Worm (Caenorhabditis elegans) whole organism, young adult: ENCODE results near the gene F21C10.13.

Source experiments
- B0019.2 ChIP-seq: fragments of 200-800 bp; sonication (Bioruptor generic); conservative IDR thresholded peaks from 2 replicates; pipeline ENCODE4 v1.3.6; 2022; ENCODE audit warnings: missing genetic modification reagents, missing genetic modification characterization, missing compliant biosample characterization
- B0035.1 ChIP-seq: sonication (generic microtip); optimal IDR thresholded peaks from 2 replicates; lab custom pipeline; 2016; ENCODE audit warnings: missing genetic modification characterization, mild to moderate bottlenecking, missing compliant biosample characterization, missing genotype, missing genetic modification reagents
- B0336.3 ChIP-seq: fragments of 200-800 bp; sonication (Bioruptor generic); IDR thresholded peaks from 2 replicates; pipeline ENCODE4 v1.3.6; 2022; ENCODE audit warnings: missing genetic modification characterization, missing compliant biosample characterization
- C06A6.2 ChIP-seq: fragments of 200-800 bp; sonication (Bioruptor generic); conservative IDR thresholded peaks from 2 replicates; pipeline ENCODE4 v1.3.6; 2022; ENCODE audit warnings: missing genetic modification characterization, missing compliant biosample characterization
- C17E4.6 ChIP-seq: fragments of 200-800 bp; sonication (Bioruptor generic); IDR thresholded peaks from 2 replicates; pipeline ENCODE4 v1.3.6; 2022; ENCODE audit warnings: missing genetic modification reagents, missing genetic modification characterization, missing compliant biosample characterization
- F10E7.11 ChIP-seq: sonication (generic microtip); optimal IDR thresholded peaks from 2 replicates; lab custom pipeline; 2017; ENCODE audit warnings: mild to moderate bottlenecking, missing genetic modification characterization, moderate library complexity, missing compliant biosample characterization
- F52B5.7 ChIP-seq: sonication (generic microtip); optimal IDR thresholded peaks from 2 replicates; lab custom pipeline; 2016; ENCODE audit warnings: mild to moderate bottlenecking, missing genetic modification characterization, missing compliant biosample characterization
- K12H6.12 ChIP-seq: fragments of 200-800 bp; sonication (Bioruptor generic); optimal IDR thresholded peaks from 2 replicates; lab custom pipeline; 2018; ENCODE audit warnings: mild to moderate bottlenecking, missing genetic modification characterization, missing compliant biosample characterization
- Y53G8AR.9 ChIP-seq: fragments of 200-800 bp; sonication (Bioruptor generic); conservative IDR thresholded peaks from 2 replicates; pipeline ENCODE4 v1.3.6; 2022; ENCODE audit warnings: missing genetic modification reagents, missing genetic modification characterization, missing compliant biosample characterization
- Y56A3A.18 ChIP-seq: fragments of 200-800 bp; sonication (Bioruptor generic); IDR thresholded peaks from 2 replicates; pipeline ENCODE4 v1.3.6; 2022; ENCODE audit warnings: missing genetic modification reagents, missing genetic modification characterization, missing compliant biosample characterization
- ZK185.1 ChIP-seq: sonication (generic microtip); optimal IDR thresholded peaks from 2 replicates; lab custom pipeline; 2016; ENCODE audit warnings: mild to moderate bottlenecking, missing genetic modification characterization, missing compliant biosample characterization; ENCODE audit not compliant: poor library complexity, severe bottlenecking
- akir-1 ChIP-seq: fragments of 200-800 bp; sonication (Bioruptor generic); optimal IDR thresholded peaks from 2 replicates; lab custom pipeline; 2018; ENCODE audit warnings: mild to moderate bottlenecking, missing genetic modification characterization, moderate library complexity, missing compliant biosample characterization
- ama-1 ChIP-seq, 3 experiments: fragments of 150-350 bp in 1 of 3; sonication (generic microtip) in 2 of 3; optimal IDR thresholded peaks; 2 replicates each; lab custom pipeline; 2014 to 2018; ENCODE audit warnings: missing biosample characterization in 2 of 3, missing genetic modification characterization in 2 of 3, missing genetic modification reagents in 2 of 3
- aptf-2 ChIP-seq: fragments of 200-800 bp; sonication (Bioruptor generic); conservative IDR thresholded peaks from 2 replicates; pipeline ENCODE4 v1.3.6; 2022; ENCODE audit warnings: missing genetic modification reagents, missing genetic modification characterization, missing compliant biosample characterization
- bed-1 ChIP-seq: fragments of 200-800 bp; sonication (Bioruptor generic); IDR thresholded peaks from 2 replicates; pipeline ENCODE4 v1.3.6; 2022; ENCODE audit warnings: missing genetic modification reagents, missing genetic modification characterization, missing compliant biosample characterization
- ccch-3 ChIP-seq: fragments of 200-800 bp; sonication (Bioruptor generic); optimal IDR thresholded peaks from 2 replicates; lab custom pipeline; 2018; ENCODE audit warnings: mild to moderate bottlenecking, missing genetic modification characterization, missing compliant biosample characterization
- cebp-1 ChIP-seq, 2 experiments: fragments of 200-800 bp in 1 of 2; sonication (Bioruptor generic) in 1 of 2; sonication (generic microtip) in 1 of 2; IDR thresholded peaks in 1 of 2; optimal IDR thresholded peaks in 1 of 2; 2 replicates each; pipeline versions ENCODE4 v1.3.6 to Lab custom; 2017 to 2022; ENCODE audit warnings: missing compliant biosample characterization in 2 of 2, missing genetic modification characterization in 2 of 2, mild to moderate bottlenecking in 1 of 2, missing genetic modification reagents in 1 of 2, moderate library complexity in 1 of 2
- ceh-27 ChIP-seq: fragments of 200-800 bp; sonication (Bioruptor generic); optimal IDR thresholded peaks from 2 replicates; lab custom pipeline; 2018; ENCODE audit warnings: mild to moderate bottlenecking, missing genetic modification characterization, moderate library complexity, missing compliant biosample characterization
- dox-1 ChIP-seq: fragments of 200-800 bp; sonication (Bioruptor generic); IDR thresholded peaks from 2 replicates; pipeline ENCODE4 v1.3.6; 2022; ENCODE audit warnings: missing genetic modification reagents, missing genetic modification characterization, missing compliant biosample characterization
- dpl-1 ChIP-seq: fragments of 150-350 bp; optimal IDR thresholded peaks from 2 replicates; lab custom pipeline; 2014; ENCODE audit warnings: missing biosample characterization, missing genetic modification reagents, missing genetic modification characterization
- egrh-3 ChIP-seq: fragments of 200-800 bp; sonication (Bioruptor generic); IDR thresholded peaks from 2 replicates; pipeline ENCODE4 v1.3.6; 2022; ENCODE audit warnings: missing genetic modification reagents, missing genetic modification characterization, missing compliant biosample characterization
- him-1 ChIP-seq: sonication (generic microtip); optimal IDR thresholded peaks from 2 replicates; lab custom pipeline; 2016; ENCODE audit warnings: missing genotype, missing genetic modification reagents, missing genetic modification characterization, missing compliant biosample characterization
- hrde-1 ChIP-seq: sonication (generic microtip); optimal IDR thresholded peaks from 2 replicates; lab custom pipeline; 2016; ENCODE audit warnings: missing genetic modification characterization, mild to moderate bottlenecking, missing compliant biosample characterization, moderate library complexity, missing genotype, missing genetic modification reagents, borderline replicate concordance
- lag-1 ChIP-seq: fragments of 200-800 bp; sonication (Bioruptor generic); IDR thresholded peaks from 2 replicates; pipeline ENCODE4 v1.3.6; 2022; ENCODE audit warnings: missing genetic modification reagents, missing genetic modification characterization, missing compliant biosample characterization
- let-607 ChIP-seq, 2 experiments: fragments of 200-800 bp in 1 of 2; sonication (Bioruptor generic) in 1 of 2; sonication (generic microtip) in 1 of 2; optimal IDR thresholded peaks; 2 replicates each; lab custom pipeline; 2016 to 2018; ENCODE audit warnings: mild to moderate bottlenecking in 2 of 2, missing compliant biosample characterization in 2 of 2, missing genetic modification characterization in 2 of 2, moderate library complexity in 2 of 2, missing genotype in 1 of 2
- mcd-1 ChIP-seq: fragments of 200-800 bp; sonication (Bioruptor generic); IDR thresholded peaks from 2 replicates; pipeline ENCODE4 v1.3.6; 2022; ENCODE audit warnings: missing genetic modification reagents, missing genetic modification characterization, missing compliant biosample characterization
- nfya-1 ChIP-seq: sonication (generic microtip); optimal IDR thresholded peaks from 2 replicates; lab custom pipeline; 2017; ENCODE audit warnings: antibody characterized with exemption, missing compliant biosample characterization, missing genetic modification characterization, borderline replicate concordance; ENCODE audit not compliant: insufficient read depth
- nfyb-1 ChIP-seq: fragments of 200-800 bp; sonication (Bioruptor generic); IDR thresholded peaks from 2 replicates; pipeline ENCODE4 v1.3.6; 2022; ENCODE audit warnings: missing genetic modification reagents, missing genetic modification characterization, missing compliant biosample characterization
- nhr-179 ChIP-seq: sonication (generic microtip); optimal IDR thresholded peaks from 2 replicates; lab custom pipeline; 2016; ENCODE audit warnings: mild to moderate bottlenecking, missing genetic modification characterization, missing compliant biosample characterization
- nhr-80 ChIP-seq: sonication (generic microtip); optimal IDR thresholded peaks from 2 replicates; lab custom pipeline; 2016; ENCODE audit warnings: missing genetic modification characterization, missing compliant biosample characterization
- pbrm-1 ChIP-seq: fragments of 200-800 bp; sonication (Bioruptor generic); IDR thresholded peaks from 2 replicates; pipeline ENCODE4 v1.3.6; 2022; ENCODE audit warnings: missing genetic modification reagents, missing genetic modification characterization, missing compliant biosample characterization
- repo-1 ChIP-seq: sonication (generic microtip); optimal IDR thresholded peaks from 2 replicates; lab custom pipeline; 2017; ENCODE audit warnings: mild to moderate bottlenecking, missing genetic modification characterization, missing compliant biosample characterization
- rpc-1 ChIP-seq, 2 experiments: fragments of 150-350 bp in 1 of 2; sonication (generic microtip) in 1 of 2; optimal IDR thresholded peaks; 2 replicates each; lab custom pipeline; 2014 to 2018; ENCODE audit warnings: missing biosample characterization in 1 of 2, missing genetic modification characterization in 1 of 2, missing genetic modification reagents in 1 of 2, missing genotype in 1 of 2
- sdz-38 ChIP-seq: sonication (generic microtip); optimal IDR thresholded peaks from 2 replicates; lab custom pipeline; 2016; ENCODE audit warnings: missing genotype, missing genetic modification characterization, missing compliant biosample characterization
- snpc-1.1 ChIP-seq: sonication (generic microtip); optimal IDR thresholded peaks from 2 replicates; lab custom pipeline; 2017; ENCODE audit warnings: missing genetic modification characterization, mild to moderate bottlenecking, missing compliant biosample characterization, antibody characterized with exemption, moderate library complexity, missing genotype, missing genetic modification reagents; ENCODE audit not compliant: insufficient read depth
- somi-1 ChIP-seq: fragments of 200-800 bp; sonication (Bioruptor generic); optimal IDR thresholded peaks from 2 replicates; lab custom pipeline; 2018; ENCODE audit warnings: mild to moderate bottlenecking, missing genetic modification characterization, missing compliant biosample characterization
- tlf-1 ChIP-seq: fragments of 200-800 bp; sonication (Bioruptor generic); optimal IDR thresholded peaks from 2 replicates; lab custom pipeline; 2018; ENCODE audit warnings: mild to moderate bottlenecking, missing genetic modification characterization, missing compliant biosample characterization
- unc-130 ChIP-seq: sonication (generic microtip); optimal IDR thresholded peaks from 2 replicates; lab custom pipeline; 2016; ENCODE audit warnings: missing genetic modification reagents, missing genetic modification characterization, missing compliant biosample characterization

Gene F21C10.13

ce11 chrV:9097213-9097612, 24.9 kb upstream of the F21C10.13 start (continued):
- TF ChIP-seq cebp-1 (GFP tag; IDR thresholded peaks at IDR 0.05; lab: Robert Waterston, UW) (no peak), cebp-1 (tag; optimal IDR thresholded peaks at IDR 0.05; lab: Kevin White, UChicago) (peak; percentile 57), tlf-1 (peak; percentile 14), C06A6.2 (GFP tag; lab: Robert Waterston, UW) (0 out of 2 replicates have a peak, but pooled peaks have one; percentile 11), rpc-1 (optimal IDR thresholded peaks at IDR 0.05; lab: Kevin White, UChicago) (no peak), rpc-1 (tag; optimal IDR thresholded peaks at IDR 0.05; lab: Kevin White, UChicago) (no peak), Y56A3A.18 (GFP tag; lab: Robert Waterston, UW) (no peak), B0035.1 (tag; lab: Kevin White, UChicago) (no peak), ccch-3 (GFP tag; lab: Kevin White, UChicago) (no peak), nhr-80 (tag; lab: Kevin White, UChicago) (no peak), hrde-1 (tag; lab: Kevin White, UChicago) (no peak), lag-1 (GFP tag; lab: Robert Waterston, UW) (no peak), dpl-1 (no peak), B0336.3 (GFP tag; lab: Robert Waterston, UW) (peak; percentile 27; the same call in 1 of the 2 replicates)
- TF ChIP-seq, all 124 proteins: peak for 12

- TF ChIP-seq F52B5.7 (tag; lab: Kevin White, UChicago) (no peak), egrh-3 (GFP tag; lab: Robert Waterston, UW) (no peak)
These were observed 23.7 kb upstream of the F21C10.13 start, which contains the start of gene F21C10.9 for ce11 chrV:9098280-9098973. Gene F21C10.9, minus strand, starts transcription at chrV:9098696.

DNA sequence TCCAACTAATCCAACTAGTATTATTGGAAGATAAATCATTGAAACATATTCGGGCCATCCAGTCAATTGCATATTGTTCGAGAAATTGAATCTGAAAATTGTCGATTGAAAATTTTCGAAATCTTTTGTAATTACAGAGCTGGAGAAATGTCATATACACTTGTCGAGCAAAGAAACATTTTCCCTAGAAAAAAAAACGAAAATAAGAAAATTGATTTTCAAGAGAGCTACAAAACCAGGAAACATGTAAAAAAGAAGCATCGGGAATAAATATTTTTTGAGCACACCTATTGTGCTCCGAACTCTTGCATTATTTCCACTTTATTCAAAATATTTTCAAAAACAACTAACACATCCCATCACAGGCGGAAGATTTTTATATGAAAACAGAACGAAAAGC, 21.0 kb upstream of the F21C10.13 start, which contains the start of gene frpr-6:
frpr-6 (minus strand) TSS at position 101 of the 400 bp plus-strand sequence.
- TF ChIP-seq let-607 (tag; optimal IDR thresholded peaks at IDR 0.05; lab: Kevin White, UChicago) (no peak), aptf-2 (no peak), pbrm-1 (no peak), somi-1 (GFP tag; lab: Kevin White, UChicago) (no peak), B0336.3 (GFP tag; lab: Robert Waterston, UW) (no peak), cebp-1 (GFP tag; IDR thresholded peaks at IDR 0.05; lab: Robert Waterston, UW) (no peak), cebp-1 (tag; optimal IDR thresholded peaks at IDR 0.05; lab: Kevin White, UChicago) (no peak), Y53G8AR.9 (GFP tag; lab: Robert Waterston, UW) (no peak), mcd-1 (GFP tag; lab: Robert Waterston, UW) (no peak), bed-1 (no peak), B0019.2 (GFP tag; lab: Robert Waterston, UW) (no peak), nhr-179 (tag; lab: Kevin White, UChicago) (no peak), C17E4.6 (GFP tag; lab: Robert Waterston, UW) (no peak), nfya-1 (tag; lab: Kevin White, UChicago) (no peak), him-1 (tag; lab: Kevin White, UChicago) (no peak), unc-130 (no peak), sdz-38 (tag; lab: Kevin White, UChicago) (no peak), snpc-1.1 (no peak)

- no peak for TF ChIP-seq K12H6.12 (tag; lab: Kevin White, UChicago)
- no peak for TF ChIP-seq nfyb-1 (GFP tag; lab: Robert Waterston, UW)
- TF ChIP-seq ceh-27: no peak
- no peak for TF ChIP-seq pbrm-1
- TF ChIP-seq Y56A3A.18 (GFP tag; lab: Robert Waterston, UW): no peak
- no peak for TF ChIP-seq ama-1 (optimal IDR thresholded peaks at IDR 0.05; lab: Kevin White, UChicago)
- TF ChIP-seq ama-1 (GFP tag; optimal IDR thresholded peaks at IDR 0.05; lab: Kevin White, UChicago): no peak
- TF ChIP-seq repo-1: no peak
- TF ChIP-seq dox-1 (GFP tag; lab: Robert Waterston, UW): no peak
- TF ChIP-seq F10E7.11 (tag; lab: Kevin White, UChicago): no peak
- no peak for TF ChIP-seq ZK185.1 (tag; lab: Kevin White, UChicago)
- no peak for TF ChIP-seq nfya-1 (tag; lab: Kevin White, UChicago)
- TF ChIP-seq akir-1 (GFP tag; lab: Kevin White, UChicago): no peak
- TF ChIP-seq, all 124 proteins: peak for 0
These were observed 13.9 kb upstream of the F21C10.13 start, which contains the start of gene F21C10.18 for ce11 chrV:9108219-9108618. Gene F21C10.18, plus strand, starts transcription at chrV:9108519.
